Fruit fly (Drosophila melanogaster): ENCODE measurements around the gene rump.
A peak's percentile ranks its signal among the peaks of the same experiment; 100 is the strongest.

The rump gene

DNA sequence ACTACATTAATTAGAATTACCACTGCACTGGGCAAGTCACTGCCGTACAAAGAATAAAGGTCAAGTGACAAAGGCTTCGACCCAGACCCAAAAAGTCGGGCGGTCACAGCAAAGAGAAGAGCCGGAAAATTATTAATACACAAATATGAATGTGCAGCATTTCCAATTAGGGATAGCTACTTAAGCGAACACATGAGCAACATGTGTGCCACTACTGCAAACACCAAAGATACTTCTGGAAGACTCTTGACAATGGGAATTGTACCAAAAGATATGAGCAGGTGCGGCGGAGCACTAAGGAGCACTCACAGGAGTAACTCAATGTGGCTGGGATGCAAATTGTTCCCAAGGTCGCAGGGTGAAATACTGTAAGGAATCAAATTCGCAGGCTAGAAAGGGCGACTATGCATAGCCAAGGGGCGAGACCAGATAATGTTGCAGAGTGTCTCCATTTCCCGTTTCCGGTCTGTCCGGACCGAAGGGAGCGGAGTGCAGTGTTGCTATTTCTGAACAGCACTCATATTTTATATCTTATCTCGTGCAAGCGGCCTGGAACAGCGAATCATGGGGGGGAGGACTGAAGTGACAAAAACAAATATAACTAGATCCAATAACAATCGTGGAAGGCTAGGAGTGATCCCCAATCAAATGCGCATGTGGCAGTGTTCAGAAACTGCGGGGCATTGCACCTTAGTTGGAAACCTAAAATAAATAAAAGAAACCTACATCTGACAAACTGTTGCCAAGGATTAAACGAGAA is 6.6 kb downstream of the rump start (continued):
- TF ChIP-seq CG11093 (GFP tag; IDR thresholded peaks at IDR 0.05), result no peak
- no peak for TF ChIP-seq aop (GFP tag; IDR thresholded peaks at IDR 0.05)
- no peak for TF ChIP-seq CG13894 (tag; optimal IDR thresholded peaks at IDR 0.05)
- TF ChIP-seq CG10209 (GFP tag; optimal IDR thresholded peaks at IDR 0.05), result no peak
- no peak for TF ChIP-seq kni (GFP tag; optimal IDR thresholded peaks at IDR 0.05)
- TF ChIP-seq CG7839 (tag; optimal IDR thresholded peaks at IDR 0.05), result no peak
- no peak for TF ChIP-seq ap (GFP tag; IDR thresholded peaks at IDR 0.05)
- TF ChIP-seq CG17568 (GFP tag; optimal IDR thresholded peaks at IDR 0.05), result no peak
- TF ChIP-seq Hmx (GFP tag; optimal IDR thresholded peaks at IDR 0.05), result no peak
- no peak for TF ChIP-seq hkb (optimal IDR thresholded peaks at IDR 0.05)
- no peak for TF ChIP-seq hkb (GFP tag; IDR thresholded peaks at IDR 0.05)
- TF ChIP-seq Ets97D (GFP tag; optimal IDR thresholded peaks at IDR 0.05), result peak; percentile 35
- no peak for TF ChIP-seq dan (GFP tag; IDR thresholded peaks at IDR 0.05)
- TF ChIP-seq Taf1 (GFP tag; IDR thresholded peaks at IDR 0.05), result no peak
- TF ChIP-seq CG6791 (GFP tag; IDR thresholded peaks at IDR 0.05; ENCODE audit: partially characterized antibody), result no peak
- TF ChIP-seq CG14710 (tag; optimal IDR thresholded peaks at IDR 0.05), result no peak
- peak; percentile 16 for TF ChIP-seq nom (GFP tag; optimal IDR thresholded peaks at IDR 0.05)
- no peak for TF ChIP-seq slp2 (GFP tag; optimal IDR thresholded peaks at IDR 0.05)
- no peak for TF ChIP-seq D19B (GFP tag; optimal IDR thresholded peaks at IDR 0.05)
- 0 out of 3 replicates have a peak, but pooled peaks have one; percentile 10 for TF ChIP-seq CG11695 (GFP tag; IDR thresholded peaks at IDR 0.05)
- no peak for TF ChIP-seq CG3838 (GFP tag; optimal IDR thresholded peaks at IDR 0.05)
- no peak for TF ChIP-seq CG17385 (GFP tag; optimal IDR thresholded peaks at IDR 0.05)
- TF ChIP-seq ac (GFP tag; optimal IDR thresholded peaks at IDR 0.05), result no peak
- no peak for TF ChIP-seq TFAM (GFP tag; optimal IDR thresholded peaks at IDR 0.05)
- TF ChIP-seq zfh1 (GFP tag; IDR thresholded peaks at IDR 0.05), result 0 out of 3 replicates have a peak, but pooled peaks have one; percentile 4
- TF ChIP-seq crol (GFP tag; IDR thresholded peaks at IDR 0.05), result peak; percentile 47; the same call in 1 of the 2 replicates
- TF ChIP-seq gce (GFP tag; IDR thresholded peaks at IDR 0.05), result no peak
- no peak for TF ChIP-seq CG15696 (tag; optimal IDR thresholded peaks at IDR 0.05)
- TF ChIP-seq lilli (GFP tag; optimal IDR thresholded peaks at IDR 0.05), result no peak
- TF ChIP-seq CG15514 (GFP tag; optimal IDR thresholded peaks at IDR 0.05), result no peak
- TF ChIP-seq CG4854 (GFP tag; optimal IDR thresholded peaks at IDR 0.05), result no peak
- no peak for TF ChIP-seq gro (GFP tag; optimal IDR thresholded peaks at IDR 0.05)
- no peak for TF ChIP-seq gsb (GFP tag; IDR thresholded peaks at IDR 0.05)
- no peak for TF ChIP-seq D19A (tag; optimal IDR thresholded peaks at IDR 0.05)
- TF ChIP-seq CG43689 (GFP tag; IDR thresholded peaks at IDR 0.05), result no peak
- TF ChIP-seq CG10462 (GFP tag; optimal IDR thresholded peaks at IDR 0.05), result no peak
- TF ChIP-seq CG3407 (GFP tag; optimal IDR thresholded peaks at IDR 0.05), result no peak
- TF ChIP-seq hbn (GFP tag; IDR thresholded peaks at IDR 0.05; ENCODE audit: partially characterized antibody), result no peak
- TF ChIP-seq zf30C (GFP tag; optimal IDR thresholded peaks at IDR 0.05), result no peak
- TF ChIP-seq CG10366 (GFP tag; IDR thresholded peaks at IDR 0.05), result no peak
- no peak for TF ChIP-seq tup (GFP tag; optimal IDR thresholded peaks at IDR 0.05)
- no peak for TF ChIP-seq Meics (GFP tag; optimal IDR thresholded peaks at IDR 0.05)
- no peak for TF ChIP-seq CG17802 (tag; optimal IDR thresholded peaks at IDR 0.05)
- 0 out of 3 replicates have a peak, but pooled peaks have one; percentile 20 for TF ChIP-seq z (GFP tag; IDR thresholded peaks at IDR 0.05)
- TF ChIP-seq HmgD (GFP tag; optimal IDR thresholded peaks at IDR 0.05), result no peak
- no peak for TF ChIP-seq CG15269 (tag; optimal IDR thresholded peaks at IDR 0.05)
- no peak for TF ChIP-seq CG17328 (GFP tag; IDR thresholded peaks at IDR 0.05)
- TF ChIP-seq CG5245 (GFP tag; optimal IDR thresholded peaks at IDR 0.05), result no peak
- peak; percentile 30 for TF ChIP-seq HLHmδ (GFP tag; optimal IDR thresholded peaks at IDR 0.05)
- no peak for TF ChIP-seq dmrt99B (tag; optimal IDR thresholded peaks at IDR 0.05)
